Fruit fly (Drosophila melanogaster) ovary, adult (tissue): ENCODE data around the gene CG5217.

Experiments used
- CG17801 ChIP-seq: fragments of 200-800 bp; optimal IDR thresholded peaks from 2 replicates; lab custom pipeline; 2019; ENCODE audit warnings: missing biosample characterization, mild to moderate bottlenecking, missing genetic modification characterization, moderate library complexity; ENCODE audit not compliant: partially characterized antibody

Gene CG5217

dm6 chr3R:19248036-19248435 is at the start of gene CG5217:
Gene CG5217 (minus strand): TSS chr3R:19248136.
- no peak for TF ChIP-seq CG17801 (GFP tag; lab: Kevin White, UChicago)

DNA sequence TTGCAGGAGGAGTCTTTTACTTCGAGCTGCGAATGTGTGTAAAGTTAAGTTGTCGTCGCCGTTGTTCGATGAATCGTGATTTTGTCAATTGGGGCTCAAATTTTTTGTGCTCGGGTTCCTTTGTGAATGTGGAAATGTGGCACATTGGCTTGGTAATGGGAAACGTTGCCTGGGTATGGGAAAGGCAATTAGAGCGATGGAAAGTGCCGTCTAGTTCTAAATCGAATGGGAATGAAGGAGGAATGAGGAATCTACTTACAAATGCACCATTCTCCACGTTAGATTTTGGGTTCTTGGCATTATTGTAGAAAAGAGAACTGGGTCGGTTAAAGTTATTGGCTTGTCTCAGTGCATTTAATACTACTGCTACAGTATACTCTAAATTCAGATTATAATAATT is 49.7 kb upstream of the CG5217 start, which contains the start of gene CG44174:
Gene CG44174, minus strand, starts transcription at position 101 of the 400 bp plus-strand sequence.
- TF ChIP-seq CG17801 (GFP tag; lab: Kevin White, UChicago) = no peak

DNA sequence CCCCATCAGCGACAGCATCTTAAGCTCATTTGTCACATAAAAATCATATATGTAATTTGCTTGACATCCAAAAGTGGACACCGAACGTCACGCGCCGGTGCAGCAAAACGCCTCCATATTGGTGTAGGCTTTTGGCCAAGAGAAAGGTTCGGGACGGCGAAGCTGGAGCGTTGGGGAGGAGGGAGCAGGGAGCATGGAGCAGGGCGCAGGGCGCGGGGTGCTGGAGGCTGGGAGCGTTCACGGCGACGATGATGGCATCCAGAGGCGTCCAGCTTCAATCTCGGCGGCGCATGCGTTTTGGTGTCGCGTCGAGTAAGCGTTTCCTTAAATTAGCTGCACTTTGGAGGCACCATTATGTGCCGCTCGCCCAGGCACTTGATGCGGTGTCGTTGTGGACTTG is 45.9 kb upstream of the CG5217 start:
- TF ChIP-seq CG17801 (GFP tag; lab: Kevin White, UChicago) = no peak

dm6 chr3R:19292971-19293370 is 45.0 kb upstream of the CG5217 start:
- no peak for TF ChIP-seq CG17801 (GFP tag; lab: Kevin White, UChicago)

DNA sequence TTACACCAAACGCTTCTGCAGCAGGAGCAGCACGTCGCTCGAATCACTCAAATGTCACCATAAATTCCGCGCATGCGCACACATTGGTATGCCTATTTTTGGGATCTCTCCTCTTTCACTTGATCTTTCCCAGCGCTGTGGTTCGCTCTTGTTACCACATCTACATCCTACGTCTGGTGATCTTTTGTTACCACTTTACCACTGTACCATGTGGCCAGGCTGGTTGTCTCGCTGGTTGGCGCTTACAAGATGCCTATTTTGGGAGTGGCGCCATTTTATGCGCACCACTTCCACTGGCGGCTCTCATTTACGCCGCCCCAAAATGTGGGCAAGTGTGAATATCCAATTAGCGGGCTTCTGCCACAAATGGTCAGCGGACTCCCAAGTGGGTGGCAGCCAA is 39.8 kb upstream of the CG5217 start:
- TF ChIP-seq CG17801 (GFP tag; lab: Kevin White, UChicago) = no peak

DNA sequence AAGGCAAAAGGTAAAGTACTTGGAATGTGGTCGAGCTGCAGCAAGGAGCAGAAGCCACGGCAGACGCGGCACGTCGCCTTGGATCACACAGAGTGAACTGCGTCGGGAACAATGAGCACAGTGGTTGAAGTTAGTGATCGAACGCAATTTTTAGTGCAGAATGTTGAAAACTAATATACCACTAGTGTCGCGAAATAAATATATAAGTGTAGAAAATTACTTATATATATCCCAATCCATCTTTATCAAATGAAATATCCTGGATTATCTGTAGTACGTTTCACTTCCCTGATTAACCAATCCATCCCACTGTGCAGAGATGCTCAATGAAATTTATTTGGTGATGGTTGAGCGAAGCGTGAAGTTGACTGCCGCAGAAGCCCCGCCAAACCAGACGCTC is 38.6 kb upstream of the CG5217 start:
- no peak for TF ChIP-seq CG17801 (GFP tag; lab: Kevin White, UChicago)

DNA sequence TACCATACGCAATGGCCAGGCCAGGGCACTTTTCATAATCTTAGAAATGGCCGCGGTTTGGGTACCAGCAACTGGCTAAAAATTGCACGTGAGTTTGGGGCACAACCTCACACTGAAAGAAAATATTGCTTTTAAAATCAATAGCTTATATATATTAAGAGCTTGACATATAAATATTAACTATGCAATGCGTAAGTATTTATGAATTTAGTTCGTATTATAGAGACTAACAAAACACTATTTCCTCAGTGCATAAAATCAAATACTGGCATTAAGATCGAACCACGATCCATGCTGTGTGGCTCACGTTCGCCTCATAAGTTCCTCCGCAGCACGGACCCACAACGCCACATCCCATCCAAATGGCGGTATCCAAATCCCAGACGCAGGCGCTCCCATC is 35.6 kb upstream of the CG5217 start:
- no peak for TF ChIP-seq CG17801 (GFP tag; lab: Kevin White, UChicago)

DNA sequence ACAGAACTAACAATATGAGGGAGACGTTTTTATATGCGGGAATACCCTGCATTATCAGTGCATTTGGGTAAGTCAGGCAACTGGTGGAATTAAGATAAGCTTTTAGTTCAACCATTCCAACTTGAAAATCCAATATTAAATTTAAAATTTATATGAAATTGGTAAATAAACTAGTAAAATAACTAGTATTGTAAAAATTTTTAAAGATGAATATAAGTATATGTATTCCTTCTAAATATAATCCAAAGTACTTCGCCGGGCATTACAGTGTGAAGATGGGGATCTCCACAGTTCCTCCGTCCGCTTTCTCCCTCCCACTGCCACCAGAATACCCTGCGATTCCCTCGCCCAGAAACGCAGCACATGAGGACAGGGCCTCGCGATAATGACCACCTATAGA is 34.9 kb upstream of the CG5217 start:
- TF ChIP-seq CG17801 (GFP tag; lab: Kevin White, UChicago) = no peak

DNA sequence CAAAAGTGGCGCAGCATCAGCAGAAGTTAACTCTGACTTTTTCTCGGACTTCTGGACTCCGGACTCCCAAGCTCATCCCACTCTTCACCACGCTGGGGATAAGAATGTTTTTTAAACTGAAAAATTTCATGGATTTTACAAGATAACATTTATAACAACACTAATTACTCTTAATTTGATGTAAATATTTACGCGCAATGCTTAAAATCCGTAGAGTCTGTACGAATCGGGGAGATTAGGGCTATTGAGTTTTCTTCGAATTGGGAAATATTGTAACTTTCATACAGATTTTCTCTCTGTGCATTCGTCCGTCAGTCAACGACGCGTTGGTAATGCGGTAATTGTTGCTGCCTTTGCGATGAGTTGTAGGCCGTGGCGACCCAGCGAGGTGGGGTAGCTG is 34.3 kb upstream of the CG5217 start:
- no peak for TF ChIP-seq CG17801 (GFP tag; lab: Kevin White, UChicago)

dm6 chr3R:19276135-19276534 is 28.2 kb upstream of the CG5217 start:
- TF ChIP-seq CG17801 (GFP tag; lab: Kevin White, UChicago) = no peak

DNA sequence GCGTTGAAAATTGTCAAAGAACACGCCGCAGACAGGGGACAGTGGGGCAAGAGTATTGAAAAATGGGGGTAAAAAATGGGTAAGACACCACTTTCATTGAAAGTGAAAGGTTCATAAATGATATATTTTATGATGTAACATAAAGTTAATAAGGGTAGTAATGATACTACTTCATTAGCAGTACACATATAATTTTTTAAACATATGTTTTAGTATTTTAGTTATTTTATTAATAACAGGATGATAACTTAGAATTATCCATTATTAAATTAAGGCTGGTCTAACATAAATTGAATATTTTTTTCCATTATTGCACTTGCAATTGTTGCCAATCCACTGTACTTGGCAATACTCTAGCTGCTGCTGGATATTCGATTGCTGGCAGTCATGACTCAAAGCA is 26.1 kb upstream of the CG5217 start:
- TF ChIP-seq CG17801 (GFP tag; lab: Kevin White, UChicago) = no peak

DNA sequence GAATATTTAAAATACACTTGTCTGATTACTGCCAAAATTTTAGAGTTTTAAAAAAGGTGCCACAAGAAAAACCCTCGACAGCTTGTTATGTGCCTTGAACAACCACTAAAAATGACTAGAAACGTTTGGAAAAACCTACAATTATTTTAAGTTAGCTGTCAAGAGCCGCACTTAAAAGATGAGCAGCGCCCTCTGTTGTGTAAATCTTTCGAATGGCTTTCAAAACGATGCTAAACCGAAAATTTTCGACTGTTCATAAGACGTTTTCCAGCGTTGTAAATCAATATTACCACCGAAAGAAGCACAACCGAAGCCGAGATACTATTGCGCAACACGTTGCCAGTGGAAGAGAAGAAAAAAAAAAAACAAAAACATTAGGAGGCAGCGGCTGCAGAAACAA is 23.2 kb upstream of the CG5217 start:
- no peak for TF ChIP-seq CG17801 (GFP tag; lab: Kevin White, UChicago)

DNA sequence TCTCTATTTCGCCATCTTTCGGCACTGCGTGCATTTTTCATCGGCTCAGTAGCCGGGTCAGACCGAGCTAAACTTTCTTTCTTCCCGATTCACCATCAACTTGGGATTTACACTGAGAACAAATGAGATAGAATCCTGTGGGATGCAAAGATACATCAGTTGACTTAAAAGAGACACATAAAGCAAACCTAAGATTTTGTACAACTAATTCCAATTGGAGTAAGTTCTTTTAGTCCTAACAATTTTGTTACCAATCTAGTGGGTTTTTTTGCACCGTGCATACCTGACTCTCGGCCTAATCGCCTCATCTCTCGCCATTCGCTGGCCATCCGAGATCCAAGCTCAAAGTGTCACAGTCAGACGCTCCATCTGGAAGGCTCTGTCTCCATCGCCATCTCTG is 16.9 kb upstream of the CG5217 start:
- TF ChIP-seq CG17801 (GFP tag; lab: Kevin White, UChicago) = no peak

dm6 chr3R:19256477-19256876 is 8.5 kb upstream of the CG5217 start, which contains the start of gene CG14280:
Gene CG14280 (plus strand): TSS chr3R:19256777.
- no peak for TF ChIP-seq CG17801 (GFP tag; lab: Kevin White, UChicago)

- no peak for TF ChIP-seq CG17801 (GFP tag; lab: Kevin White, UChicago)
Measured at dm6 chr3R:19255255-19255654, 7.3 kb upstream of the CG5217 start.

dm6 chr3R:19253975-19254374 is 6.0 kb upstream of the CG5217 start:
- no peak for TF ChIP-seq CG17801 (GFP tag; lab: Kevin White, UChicago)

dm6 chr3R:19250063-19250462 is 2.1 kb upstream of the CG5217 start:
- no peak for TF ChIP-seq CG17801 (GFP tag; lab: Kevin White, UChicago)
